ENCODE assay signal across 2 worm cellular contexts in the genomic region with DNA sequence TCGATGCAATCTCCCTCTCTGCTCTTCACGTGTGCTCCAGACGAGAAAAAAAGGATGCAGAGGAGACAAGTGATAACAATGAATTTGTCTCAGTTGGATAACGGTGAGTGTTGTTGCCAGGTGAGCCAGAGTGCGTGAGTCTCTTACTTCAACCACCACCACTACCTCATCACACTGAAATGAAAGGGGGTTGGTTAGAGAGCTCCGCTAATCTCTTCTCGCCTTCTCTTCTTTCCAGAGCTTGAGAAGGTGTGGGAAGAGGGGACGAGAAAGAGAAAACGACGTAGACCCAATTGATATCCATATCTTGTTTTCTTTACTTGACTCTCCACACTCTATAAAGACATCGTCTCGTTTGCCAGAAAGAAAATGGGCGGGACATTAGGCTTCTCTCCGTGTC.
TF ChIP-seq lines count a peak whose summit lies in the region.

No protein-coding gene starts in this region.

TF ChIP-seq in whole organism, L1 larva, 84 proteins besides CTCF, POLR2A, EP300 and RAD21:
- TF ChIP-seq nhr-71 (tag; optimal IDR thresholded peaks at IDR 0.05; lab: Kevin White, UChicago) (peak; percentile 8), nhr-47 (tag; optimal IDR thresholded peaks at IDR 0.05; lab: Kevin White, UChicago) (no peak), swsn-7 (tag; optimal IDR thresholded peaks at IDR 0.05; lab: Kevin White, UChicago) (no peak), fkh-8 (tag; optimal IDR thresholded peaks at IDR 0.05; lab: Kevin White, UChicago) (peak; percentile 69), sox-4 (tag; optimal IDR thresholded peaks at IDR 0.05; lab: Kevin White, UChicago) (peak; percentile 12), dsc-1 (tag; optimal IDR thresholded peaks at IDR 0.05; lab: Kevin White, UChicago) (peak; percentile 8)

TF ChIP-seq in whole organism, L4 larva, 104 proteins besides CTCF, POLR2A, EP300 and RAD21:
- TF ChIP-seq Y105C5A.15 (GFP tag; IDR thresholded peaks at IDR 0.05; lab: Robert Waterston, UW) (no peak), nhr-77 (tag; optimal IDR thresholded peaks at IDR 0.05; lab: Kevin White, UChicago) (no peak), duxl-1 (tag; optimal IDR thresholded peaks at IDR 0.05; lab: Kevin White, UChicago; ENCODE audit: poor library complexity) (no peak), aha-1 (tag; lab: Kevin White, UChicago) (peak; percentile 94), ama-1 (optimal IDR thresholded peaks at IDR 0.05; lab: Kevin White, UChicago) (no peak), lir-3 (tag; optimal IDR thresholded peaks at IDR 0.05; lab: Kevin White, UChicago) (no peak), unc-62 (GFP tag; optimal IDR thresholded peaks at IDR 0.05 in 1 of 2; lab: Kevin White, UChicago) (peak in 1 of 2 experiments; percentile 86), unc-62 (tag; optimal IDR thresholded peaks at IDR 0.05; lab: Kevin White, UChicago) (no peak)
